Worm (Caenorhabditis elegans) whole organism, midembryonic: ENCODE measurements around the gene plc-3.

ENCODE experiments used
- T22C8.4 ChIP-seq: fragments of 200-800 bp; sonication (Bioruptor generic); IDR thresholded peaks from 2 replicates; pipeline ENCODE4 v1.3.6; 2022; ENCODE audit warnings: missing genetic modification characterization, missing compliant biosample characterization
- cog-1 ChIP-seq: sonication (generic microtip); optimal IDR thresholded peaks from 2 replicates; lab custom pipeline; 2016; ENCODE audit warnings: missing genetic modification characterization, missing compliant biosample characterization
- flt-1 ChIP-seq: fragments of 200-800 bp; sonication (Bioruptor generic); IDR thresholded peaks from 2 replicates; pipeline ENCODE4 v1.3.6; 2022; ENCODE audit warnings: missing genetic modification characterization, missing compliant biosample characterization
- klf-2 ChIP-seq: fragments of 200-800 bp; sonication (Bioruptor generic); conservative IDR thresholded peaks from 2 replicates; pipeline ENCODE4 v1.3.6; 2022; ENCODE audit warnings: missing genetic modification reagents, missing genetic modification characterization, missing compliant biosample characterization
- med-1 ChIP-seq: sonication (generic microtip); optimal IDR thresholded peaks from 2 replicates; lab custom pipeline; 2017; ENCODE audit warnings: missing genetic modification characterization, mild to moderate bottlenecking, missing compliant biosample characterization, antibody characterized with exemption, missing genetic modification reagents; ENCODE audit not compliant: insufficient read depth
- ref-1 ChIP-seq: fragments of 200-800 bp; sonication (Bioruptor generic); conservative IDR thresholded peaks from 2 replicates; pipeline ENCODE4 v1.3.6; 2022; ENCODE audit warnings: missing genetic modification reagents, missing genetic modification characterization, missing compliant biosample characterization
- tab-1 ChIP-seq: fragments of 200-800 bp; sonication (Bioruptor generic); IDR thresholded peaks from 2 replicates; pipeline ENCODE4 v1.3.6; 2022; ENCODE audit warnings: missing genetic modification characterization, missing compliant biosample characterization
- ztf-23 ChIP-seq: fragments of 200-800 bp; sonication (Bioruptor generic); IDR thresholded peaks from 2 replicates; pipeline ENCODE4 v1.3.6; 2022; ENCODE audit warnings: missing genetic modification reagents, missing genetic modification characterization, missing compliant biosample characterization
- ztf-29 ChIP-seq: fragments of 200-800 bp; sonication (Bioruptor generic); IDR thresholded peaks from 2 replicates; pipeline ENCODE4 v1.3.6; 2022; ENCODE audit warnings: missing genetic modification reagents, missing genetic modification characterization, missing compliant biosample characterization

ce11 chrII:10203765-10204164 is 18.9 kb upstream of the plc-3 start:
- TF ChIP-seq flt-1 (GFP tag; lab: Robert Waterston, UW): no peak
- TF ChIP-seq klf-2: no peak
- no peak for TF ChIP-seq med-1
- no peak for TF ChIP-seq T22C8.4
- no peak for TF ChIP-seq ref-1
- TF ChIP-seq ztf-29 (GFP tag; lab: Robert Waterston, UW): no peak
- TF ChIP-seq cog-1 (tag; lab: Kevin White, UChicago): no peak
- TF ChIP-seq ztf-23 (GFP tag; lab: Robert Waterston, UW): no peak
- no peak for TF ChIP-seq tab-1 (GFP tag; lab: Robert Waterston, UW)
